Worm (Caenorhabditis elegans): Measurements from ENCODE around the gene Y17G7B.21.

DNA sequence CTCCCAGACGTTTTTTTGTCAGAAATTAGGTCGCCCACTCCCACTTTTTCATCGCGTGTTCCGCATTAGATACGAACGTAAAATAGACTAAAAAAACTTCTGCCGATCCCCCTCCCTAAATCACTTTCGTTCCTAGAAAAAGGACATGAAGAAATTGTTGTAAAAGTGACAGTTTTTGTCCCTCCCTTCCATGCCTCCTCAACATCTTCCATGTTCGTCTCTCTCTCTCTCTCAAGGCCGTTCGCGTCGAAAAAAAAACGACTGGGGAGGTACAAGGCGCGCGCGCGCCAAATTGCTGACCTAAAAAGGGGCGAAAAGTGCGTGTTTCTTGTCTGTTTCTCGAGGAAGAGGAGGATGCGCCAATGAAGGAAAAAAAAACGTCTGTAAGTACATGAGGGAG, 48.7 kb downstream of the Y17G7B.21 start:
- no peak for TF ChIP-seq W03F9.2 (tag; optimal IDR thresholded peaks at IDR 0.05)
- no peak for TF ChIP-seq dao-5 (tag; optimal IDR thresholded peaks at IDR 0.05)
- no peak for TF ChIP-seq him-1 (tag; optimal IDR thresholded peaks at IDR 0.05)
